Fruit fly (Drosophila melanogaster): ENCODE results near the gene ECSIT.
A peak's percentile ranks its signal among the peaks of the same experiment; 100 is the strongest.

Gene ECSIT

dm6 chr3R:5862032-5862641 lies 5.8 kb downstream of the ECSIT start, which contains the start of gene CG2017:
TSS of gene CG2017 (minus strand) at chr3R:5862405.
- TF ChIP-seq Mio (GFP tag; optimal IDR thresholded peaks at IDR 0.05) (no peak), tai (GFP tag; optimal IDR thresholded peaks at IDR 0.05) (no peak), OdsH (GFP tag; optimal IDR thresholded peaks at IDR 0.05) (no peak), dsf (GFP tag; optimal IDR thresholded peaks at IDR 0.05; ENCODE audit: borderline replicate concordance) (no peak), psq (GFP tag; optimal IDR thresholded peaks at IDR 0.05) (no peak), GATAd (GFP tag; optimal IDR thresholded peaks at IDR 0.05) (no peak), Sp1 (GFP tag; optimal IDR thresholded peaks at IDR 0.05) (peak; percentile 18), woc (GFP tag; optimal IDR thresholded peaks at IDR 0.05) (no peak), Rel (GFP tag; optimal IDR thresholded peaks at IDR 0.05) (no peak), Rel (tag; optimal IDR thresholded peaks at IDR 0.05) (peak; percentile 51), Hnf4 (GFP tag; optimal IDR thresholded peaks at IDR 0.05) (peak; percentile 67), lola (GFP tag; optimal IDR thresholded peaks at IDR 0.05) (no peak), h (GFP tag; optimal IDR thresholded peaks at IDR 0.05) (peak; percentile 47), Myc (optimal IDR thresholded peaks at IDR 0.05) (no peak), HLH106 (tag; optimal IDR thresholded peaks at IDR 0.05) (peak; percentile 53), rgr (GFP tag; optimal IDR thresholded peaks at IDR 0.05) (peak; percentile 60), CrebA (GFP tag; optimal IDR thresholded peaks at IDR 0.05; ENCODE audit: borderline replicate concordance) (no peak), jim (GFP tag; optimal IDR thresholded peaks at IDR 0.05) (no peak), foxo (GFP tag; optimal IDR thresholded peaks at IDR 0.05) (peak in 1 of 2 experiments; percentile 49), Hr83 (GFP tag; optimal IDR thresholded peaks at IDR 0.05; ENCODE audit: poor library complexity, severe bottlenecking) (peak; percentile 72), Dif (GFP tag; optimal IDR thresholded peaks at IDR 0.05; ENCODE audit: partially characterized antibody) (peak; percentile 27), Vsx2 (GFP tag; optimal IDR thresholded peaks at IDR 0.05; ENCODE audit: partially characterized antibody) (no peak), sage (GFP tag; optimal IDR thresholded peaks at IDR 0.05) (no peak), br (GFP tag; optimal IDR thresholded peaks at IDR 0.05) (peak; percentile 40), Hr78 (GFP tag; optimal IDR thresholded peaks at IDR 0.05) (no peak), dmrt93B (GFP tag; optimal IDR thresholded peaks at IDR 0.05) (peak; percentile 8), usp (GFP tag; optimal IDR thresholded peaks at IDR 0.05) (no peak), sv (GFP tag; optimal IDR thresholded peaks at IDR 0.05) (no peak), ey (GFP tag; optimal IDR thresholded peaks at IDR 0.05) (peak; percentile 24), Abd-B (GFP tag; optimal IDR thresholded peaks at IDR 0.05) (no peak), pan (optimal IDR thresholded peaks at IDR 0.05) (no peak), CG9705 (GFP tag; optimal IDR thresholded peaks at IDR 0.05) (peak; percentile 48), N (GFP tag; optimal IDR thresholded peaks at IDR 0.05) (no peak), dl (GFP tag; optimal IDR thresholded peaks at IDR 0.05; ENCODE audit: insufficient read depth in 1 of 2, partially characterized antibody in 2 of 2) (no peak), CG32264 (GFP tag; optimal IDR thresholded peaks at IDR 0.05) (no peak), Jra (GFP tag; optimal IDR thresholded peaks at IDR 0.05) (no peak), brk (GFP tag; optimal IDR thresholded peaks at IDR 0.05) (no peak), Dfd (GFP tag; optimal IDR thresholded peaks at IDR 0.05) (no peak), fru (GFP tag; optimal IDR thresholded peaks at IDR 0.05) (peak; percentile 41)

DNA sequence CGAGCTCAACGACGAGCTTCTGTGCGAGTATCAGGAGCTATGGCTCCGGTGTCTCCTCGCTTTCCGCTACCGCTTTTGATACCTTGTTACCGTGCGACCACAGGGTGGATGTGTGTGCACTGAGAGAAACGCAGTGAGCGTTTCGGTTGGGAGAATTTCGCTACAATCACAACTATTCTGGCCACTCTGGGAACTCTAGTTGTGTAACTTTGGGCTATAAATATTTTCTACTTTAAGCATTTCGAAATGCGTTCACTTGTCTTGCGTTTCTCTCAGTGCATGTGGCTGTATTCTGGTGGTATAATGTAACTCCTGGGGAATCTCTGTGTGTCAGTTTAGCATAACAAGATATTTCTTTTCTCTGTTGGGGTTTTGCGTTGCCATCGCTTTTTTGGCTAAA lies 15.0 kb downstream of the ECSIT start:
- TF ChIP-seq foxo (GFP tag; optimal IDR thresholded peaks at IDR 0.05) (peak in 1 of 2 experiments; percentile 5), N (GFP tag; optimal IDR thresholded peaks at IDR 0.05) (no peak)

DNA sequence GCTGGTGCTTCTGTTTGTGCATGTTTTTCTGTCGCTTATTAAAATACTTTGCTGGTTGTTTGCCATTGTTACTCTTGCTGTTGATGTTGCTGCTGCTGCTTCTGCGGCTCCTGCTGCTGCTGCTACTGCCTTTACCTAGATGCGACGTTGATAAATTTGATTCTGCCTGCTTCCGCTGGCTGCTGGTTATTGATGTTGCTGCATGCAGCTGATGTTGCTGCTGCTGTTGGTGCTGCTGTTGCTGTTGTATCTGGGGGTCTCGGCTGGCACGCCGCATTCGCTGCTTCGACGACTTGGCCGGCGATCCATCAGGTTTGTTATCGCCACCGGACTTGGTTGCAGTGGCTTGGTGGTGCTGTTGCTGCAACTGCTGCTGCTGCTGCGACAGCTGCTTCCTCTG lies 21.0 kb downstream of the ECSIT start:
- TF ChIP-seq HLH106 (tag; optimal IDR thresholded peaks at IDR 0.05) (no peak), Dfd (GFP tag; optimal IDR thresholded peaks at IDR 0.05) (peak; percentile 95)

All from whole organism, wandering third instar larva.